Worm (Caenorhabditis elegans): ENCODE data around the gene pnc-2.

Gene pnc-2

DNA sequence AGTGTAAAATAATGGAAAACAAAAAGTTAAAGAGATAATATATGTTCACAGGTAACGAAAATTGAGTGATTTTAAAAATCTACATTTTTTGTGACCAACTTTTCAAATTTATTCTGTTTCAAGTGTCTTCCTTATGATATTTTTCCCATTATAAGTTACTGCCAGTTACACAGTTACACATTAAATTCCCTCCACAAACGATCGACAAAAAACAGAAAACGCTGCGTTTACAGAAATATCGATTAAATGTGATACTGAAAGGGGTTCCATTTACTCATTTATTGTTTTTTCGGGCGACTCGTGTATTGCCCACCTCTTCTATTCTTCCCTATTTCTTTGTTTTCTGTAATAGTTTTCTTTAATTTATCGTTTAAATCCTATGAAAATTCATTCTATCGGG is 27.5 kb upstream of the pnc-2 start, which contains the start of gene Y57G11C.1144:
Gene Y57G11C.1144, plus strand, starts transcription at position 301 of the 400 bp plus-strand sequence.
- TF ChIP-seq ham-2 (GFP tag; optimal IDR thresholded peaks at IDR 0.05) (no peak), ztf-11 (tag; optimal IDR thresholded peaks at IDR 0.05) (no peak), mls-2 (tag; optimal IDR thresholded peaks at IDR 0.05) (no peak)

ce11 chrIV:14932640-14933039 is 23.2 kb upstream of the pnc-2 start, which contains the start of gene Y57G11C.1131:
Gene Y57G11C.1131, plus strand, starts transcription at chrIV:14932972.
- TF ChIP-seq blmp-1 (tag; optimal IDR thresholded peaks at IDR 0.05) (no peak), ceh-83 (GFP tag; optimal IDR thresholded peaks at IDR 0.05) (no peak), zip-8 (tag; optimal IDR thresholded peaks at IDR 0.05) (no peak)

ce11 chrIV:14929421-14929820 is 19.9 kb upstream of the pnc-2 start, which contains the start of gene Y57G11C.28:
Gene Y57G11C.28, plus strand, starts transcription at chrIV:14929721.
- TF ChIP-seq mep-1 (tag; optimal IDR thresholded peaks at IDR 0.05) (no peak), ztf-11 (tag; optimal IDR thresholded peaks at IDR 0.05) (no peak), hlh-1 (tag; optimal IDR thresholded peaks at IDR 0.05) (no peak), ces-1 (GFP tag; optimal IDR thresholded peaks at IDR 0.05) (no peak), flh-1 (GFP tag; optimal IDR thresholded peaks at IDR 0.05) (no peak), ceh-39 (tag; optimal IDR thresholded peaks at IDR 0.05) (no peak), sem-2 (GFP tag; optimal IDR thresholded peaks at IDR 0.05) (no peak), cnd-1 (tag; optimal IDR thresholded peaks at IDR 0.05) (no peak), pha-4 (tag; optimal IDR thresholded peaks at IDR 0.05) (no peak), elt-1 (tag; optimal IDR thresholded peaks at IDR 0.05; ENCODE audit: borderline replicate concordance, insufficient read depth) (no peak), unc-39 (tag; optimal IDR thresholded peaks at IDR 0.05) (no peak), nhr-76 (tag; optimal IDR thresholded peaks at IDR 0.05) (no peak), nhr-12 (tag; optimal IDR thresholded peaks at IDR 0.05) (no peak), zip-8 (tag; optimal IDR thresholded peaks at IDR 0.05) (no peak), ceh-43 (GFP tag; optimal IDR thresholded peaks at IDR 0.05) (no peak), mls-2 (tag; optimal IDR thresholded peaks at IDR 0.05) (no peak), mab-5 (tag; optimal IDR thresholded peaks at IDR 0.05) (no peak)

ce11 chrIV:14919310-14919709 is 9.8 kb upstream of the pnc-2 start, which contains the start of gene ccch-5:
Gene ccch-5, plus strand, starts transcription at chrIV:14919610.
- TF ChIP-seq mab-5 (tag; optimal IDR thresholded peaks at IDR 0.05) (no peak), mep-1 (tag; optimal IDR thresholded peaks at IDR 0.05) (no peak), nhr-2 (tag; optimal IDR thresholded peaks at IDR 0.05) (no peak), ztf-11 (tag; optimal IDR thresholded peaks at IDR 0.05) (no peak), ceh-43 (GFP tag; optimal IDR thresholded peaks at IDR 0.05) (no peak), ham-2 (GFP tag; optimal IDR thresholded peaks at IDR 0.05) (no peak), lin-13 (tag; optimal IDR thresholded peaks at IDR 0.05) (no peak), lsy-2 (tag; optimal IDR thresholded peaks at IDR 0.05) (no peak), nhr-12 (tag; optimal IDR thresholded peaks at IDR 0.05) (no peak), cnd-1 (tag; optimal IDR thresholded peaks at IDR 0.05) (no peak), tbx-8 (GFP tag; optimal IDR thresholded peaks at IDR 0.05) (no peak), lin-32 (GFP tag; optimal IDR thresholded peaks at IDR 0.05) (no peak), sptf-1 (tag; optimal IDR thresholded peaks at IDR 0.05) (no peak), zip-8 (tag; optimal IDR thresholded peaks at IDR 0.05) (no peak), snpc-4 (tag; optimal IDR thresholded peaks at IDR 0.05) (no peak)

ce11 chrIV:14903188-14903587 is 6.3 kb downstream of the pnc-2 start:
- TF ChIP-seq blmp-1 (tag; optimal IDR thresholded peaks at IDR 0.05): no peak
- no peak for TF ChIP-seq ceh-39 (tag; optimal IDR thresholded peaks at IDR 0.05)
- TF ChIP-seq lin-32 (GFP tag; optimal IDR thresholded peaks at IDR 0.05): no peak
- no peak for TF ChIP-seq ceh-43 (GFP tag; optimal IDR thresholded peaks at IDR 0.05)
- TF ChIP-seq ham-2 (GFP tag; optimal IDR thresholded peaks at IDR 0.05): no peak
- no peak for TF ChIP-seq cnd-1 (tag; optimal IDR thresholded peaks at IDR 0.05)
- TF ChIP-seq nhr-2 (tag; optimal IDR thresholded peaks at IDR 0.05): no peak
- no peak for TF ChIP-seq ces-1 (GFP tag; optimal IDR thresholded peaks at IDR 0.05)
- no peak for TF ChIP-seq hlh-1 (tag; optimal IDR thresholded peaks at IDR 0.05)
- TF ChIP-seq lsy-2 (tag; optimal IDR thresholded peaks at IDR 0.05): no peak
- no peak for TF ChIP-seq M03D4.4 (tag; optimal IDR thresholded peaks at IDR 0.05)
- no peak for TF ChIP-seq snpc-4 (tag; optimal IDR thresholded peaks at IDR 0.05)
- no peak for TF ChIP-seq nhr-237 (tag; optimal IDR thresholded peaks at IDR 0.05)
- TF ChIP-seq mep-1 (tag; optimal IDR thresholded peaks at IDR 0.05): no peak
- TF ChIP-seq nhr-12 (tag; optimal IDR thresholded peaks at IDR 0.05): no peak
- no peak for TF ChIP-seq unc-120 (tag; optimal IDR thresholded peaks at IDR 0.05; ENCODE audit: poor library complexity, severe bottlenecking)
- no peak for TF ChIP-seq unc-39 (tag; optimal IDR thresholded peaks at IDR 0.05)

Measured in whole organism, mixed stage, embryonic.